Worm (Caenorhabditis elegans) whole organism, midembryonic: ENCODE data around the gene rpy-1.

Source experiments
- T22C8.4 ChIP-seq: fragments of 200-800 bp; sonication (Bioruptor generic); IDR thresholded peaks from 2 replicates; pipeline ENCODE4 v1.3.6; 2022; ENCODE audit warnings: missing genetic modification characterization, missing compliant biosample characterization
- cog-1 ChIP-seq: sonication (generic microtip); optimal IDR thresholded peaks from 2 replicates; lab custom pipeline; 2016; ENCODE audit warnings: missing genetic modification characterization, missing compliant biosample characterization
- flt-1 ChIP-seq: fragments of 200-800 bp; sonication (Bioruptor generic); IDR thresholded peaks from 2 replicates; pipeline ENCODE4 v1.3.6; 2022; ENCODE audit warnings: missing genetic modification characterization, missing compliant biosample characterization
- klf-2 ChIP-seq: fragments of 200-800 bp; sonication (Bioruptor generic); conservative IDR thresholded peaks from 2 replicates; pipeline ENCODE4 v1.3.6; 2022; ENCODE audit warnings: missing genetic modification reagents, missing genetic modification characterization, missing compliant biosample characterization
- med-1 ChIP-seq: sonication (generic microtip); optimal IDR thresholded peaks from 2 replicates; lab custom pipeline; 2017; ENCODE audit warnings: missing genetic modification characterization, mild to moderate bottlenecking, missing compliant biosample characterization, antibody characterized with exemption, missing genetic modification reagents; ENCODE audit not compliant: insufficient read depth
- ref-1 ChIP-seq: fragments of 200-800 bp; sonication (Bioruptor generic); conservative IDR thresholded peaks from 2 replicates; pipeline ENCODE4 v1.3.6; 2022; ENCODE audit warnings: missing genetic modification reagents, missing genetic modification characterization, missing compliant biosample characterization
- ztf-23 ChIP-seq: fragments of 200-800 bp; sonication (Bioruptor generic); IDR thresholded peaks from 2 replicates; pipeline ENCODE4 v1.3.6; 2022; ENCODE audit warnings: missing genetic modification reagents, missing genetic modification characterization, missing compliant biosample characterization
- ztf-29 ChIP-seq: fragments of 200-800 bp; sonication (Bioruptor generic); IDR thresholded peaks from 2 replicates; pipeline ENCODE4 v1.3.6; 2022; ENCODE audit warnings: missing genetic modification reagents, missing genetic modification characterization, missing compliant biosample characterization

- TF ChIP-seq ref-1 (GFP tag; lab: Robert Waterston, UW) (no peak), cog-1 (tag; lab: Kevin White, UChicago) (no peak), ztf-29 (GFP tag; lab: Robert Waterston, UW) (no peak), ztf-23 (GFP tag; lab: Robert Waterston, UW) (no peak), med-1 (GFP tag; lab: Kevin White, UChicago) (no peak), flt-1 (no peak), T22C8.4 (GFP tag; lab: Robert Waterston, UW) (no peak), klf-2 (no peak)
Observed at ce11 chrII:6726814-6727213, 21.4 kb upstream of the rpy-1 start.
